Worm (Caenorhabditis elegans): ENCODE data around the gene cyp-33B1.

The cyp-33B1 gene

DNA sequence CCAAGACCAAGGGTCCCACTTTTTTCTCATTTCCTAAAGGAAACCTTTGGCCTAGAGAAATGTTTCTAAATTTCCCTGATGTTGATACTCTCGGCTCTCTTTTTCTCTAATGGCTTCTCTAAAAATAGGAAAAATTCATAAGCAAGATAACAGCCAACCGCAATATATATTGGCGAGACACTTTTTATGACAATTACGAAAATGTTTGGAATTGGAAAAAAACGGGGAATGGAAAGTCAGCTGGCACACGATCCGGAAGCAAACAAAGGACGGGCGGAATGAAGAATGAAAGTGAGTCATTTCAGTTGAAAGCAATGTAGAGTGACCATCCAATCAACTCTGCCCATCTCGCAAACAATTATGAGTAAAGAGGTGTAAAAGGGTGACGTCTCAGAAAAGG is 40.3 kb downstream of the cyp-33B1 start:
- TF ChIP-seq R02D3.7 (tag; optimal IDR thresholded peaks at IDR 0.05) (no peak), elt-3 (tag; optimal IDR thresholded peaks at IDR 0.05) (no peak), nhr-77 (tag; optimal IDR thresholded peaks at IDR 0.05) (no peak), sem-4 (tag; optimal IDR thresholded peaks at IDR 0.05) (no peak), unc-62 (GFP tag; optimal IDR thresholded peaks at IDR 0.05) (no peak), mab-5 (tag; optimal IDR thresholded peaks at IDR 0.05) (no peak), ceh-16 (tag; optimal IDR thresholded peaks at IDR 0.05) (no peak), nhr-237 (tag; optimal IDR thresholded peaks at IDR 0.05) (no peak), Y55F3AM.14 (GFP tag; optimal IDR thresholded peaks at IDR 0.05) (no peak), nhr-11 (tag; optimal IDR thresholded peaks at IDR 0.05) (no peak), nhr-12 (tag; optimal IDR thresholded peaks at IDR 0.05) (no peak), lin-39 (tag; optimal IDR thresholded peaks at IDR 0.05) (no peak), nhr-129 (tag; optimal IDR thresholded peaks at IDR 0.05) (no peak), ztf-1 (GFP tag; conservative IDR thresholded peaks at IDR 0.05) (no peak), crh-2 (tag; optimal IDR thresholded peaks at IDR 0.05) (peak; percentile 21), nhr-23 (tag; optimal IDR thresholded peaks at IDR 0.05) (no peak), unc-55 (GFP tag; optimal IDR thresholded peaks at IDR 0.05) (no peak), skn-1 (tag; optimal IDR thresholded peaks at IDR 0.05) (no peak), alr-1 (tag; optimal IDR thresholded peaks at IDR 0.05) (no peak), nhr-21 (tag; optimal IDR thresholded peaks at IDR 0.05) (no peak), fos-1 (tag; optimal IDR thresholded peaks at IDR 0.05) (peak; percentile 61), F13H6.1 (tag; optimal IDR thresholded peaks at IDR 0.05) (peak; percentile 22)

ce11 chrV:9082350-9082749 is 41.2 kb downstream of the cyp-33B1 start:
- TF ChIP-seq mdl-1 (tag; optimal IDR thresholded peaks at IDR 0.05) (no peak), ztf-4 (tag; optimal IDR thresholded peaks at IDR 0.05) (no peak)

DNA sequence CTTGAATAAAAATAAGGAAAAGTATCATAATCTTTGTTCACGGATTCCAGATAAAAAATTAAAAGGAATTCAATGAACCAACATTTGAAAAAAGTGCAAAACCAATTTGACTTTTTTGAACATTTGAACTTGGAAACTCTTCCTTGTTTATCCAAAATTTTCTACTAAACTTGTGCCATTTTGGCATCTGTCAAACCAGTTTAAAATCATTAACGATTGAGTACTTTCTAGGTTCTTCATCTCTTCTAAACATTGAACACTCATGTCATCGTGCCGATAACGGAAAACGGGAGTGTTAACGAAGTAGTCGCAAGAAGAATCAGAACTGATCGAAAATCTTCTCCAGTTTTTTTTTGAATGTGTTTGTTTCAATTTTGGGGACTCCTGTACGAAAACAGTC is 43.1 kb downstream of the cyp-33B1 start:
- TF ChIP-seq sma-3 (GFP tag; optimal IDR thresholded peaks at IDR 0.05) (peak; percentile 17), nhr-237 (tag; optimal IDR thresholded peaks at IDR 0.05) (no peak), sma-9 (GFP tag; optimal IDR thresholded peaks at IDR 0.05) (peak; percentile 68), sma-9 (tag; optimal IDR thresholded peaks at IDR 0.05) (no peak)

DNA sequence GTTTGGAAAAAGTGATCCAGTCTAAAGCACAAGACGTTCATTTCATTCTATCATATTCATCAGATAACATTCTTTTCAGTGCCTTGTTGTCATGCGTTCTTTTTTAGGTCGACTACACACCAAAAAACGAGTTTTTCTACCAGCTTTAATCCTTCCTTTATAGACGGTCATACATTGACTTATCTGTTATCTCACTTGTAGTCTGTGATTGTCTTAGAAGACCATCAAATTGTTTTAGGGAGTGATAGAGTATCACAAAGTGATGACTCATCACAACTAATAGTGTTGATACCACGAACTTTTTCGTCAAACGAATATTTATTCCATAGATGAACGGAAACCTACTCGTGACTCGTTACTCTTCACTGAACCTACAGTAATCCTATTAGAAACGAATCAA is 44.7 kb downstream of the cyp-33B1 start:
- no peak for TF ChIP-seq elt-3 (tag; optimal IDR thresholded peaks at IDR 0.05)
- no peak for TF ChIP-seq nhr-10 (tag; optimal IDR thresholded peaks at IDR 0.05)
- peak; percentile 24 for TF ChIP-seq egl-27 (tag; optimal IDR thresholded peaks at IDR 0.05)
- no peak for TF ChIP-seq unc-39 (tag; optimal IDR thresholded peaks at IDR 0.05)
- peak; percentile 92 for TF ChIP-seq sma-3 (GFP tag; optimal IDR thresholded peaks at IDR 0.05)
- peak; percentile 76 for TF ChIP-seq fos-1 (tag; optimal IDR thresholded peaks at IDR 0.05)
- TF ChIP-seq nhr-21 (tag; optimal IDR thresholded peaks at IDR 0.05) = peak; percentile 71
- peak; percentile 16 for TF ChIP-seq crh-2 (tag; optimal IDR thresholded peaks at IDR 0.05)
- TF ChIP-seq mdl-1 (tag; optimal IDR thresholded peaks at IDR 0.05) = peak in 1 of 2 experiments; percentile 7
- peak; percentile 63 for TF ChIP-seq nhr-25 (tag; optimal IDR thresholded peaks at IDR 0.05)
- peak; percentile 56 for TF ChIP-seq sma-9 (GFP tag; optimal IDR thresholded peaks at IDR 0.05)
- TF ChIP-seq sma-9 (tag; optimal IDR thresholded peaks at IDR 0.05) = no peak

- TF ChIP-seq snpc-4 (tag; optimal IDR thresholded peaks at IDR 0.05) = no peak
- TF ChIP-seq mbf-1 (tag; optimal IDR thresholded peaks at IDR 0.05) = no peak
- TF ChIP-seq C34F6.9 (tag; optimal IDR thresholded peaks at IDR 0.05) = peak; percentile 47
- TF ChIP-seq unc-62 (GFP tag; optimal IDR thresholded peaks at IDR 0.05) = no peak
- no peak for TF ChIP-seq gmeb-1 (tag; optimal IDR thresholded peaks at IDR 0.05)
- no peak for TF ChIP-seq sma-9 (GFP tag; optimal IDR thresholded peaks at IDR 0.05)
- TF ChIP-seq sma-9 (tag; optimal IDR thresholded peaks at IDR 0.05) = no peak
- no peak for TF ChIP-seq skn-1 (tag; optimal IDR thresholded peaks at IDR 0.05)
- TF ChIP-seq ama-1 (optimal IDR thresholded peaks at IDR 0.05) = peak; percentile 96
These were observed 47.6 kb downstream of the cyp-33B1 start for ce11 chrV:9088758-9089157.

Measured in whole organism, L2 larva.